Worm (Caenorhabditis elegans) whole organism, L4 larva: ENCODE measurements around the gene Y64G10A.10.
A peak's percentile ranks its signal among the peaks of the same experiment; 100 is the strongest.

ENCODE experiments used
- D1046.2 ChIP-seq: fragments of 200-800 bp; sonication (Bioruptor generic); IDR thresholded peaks from 2 replicates; pipeline ENCODE4 v1.3.6; 2022; ENCODE audit warnings: missing genetic modification characterization, missing compliant biosample characterization
- F37D6.2 ChIP-seq: sonication (generic microtip); optimal IDR thresholded peaks from 2 replicates; lab custom pipeline; 2016; ENCODE audit warnings: mild to moderate bottlenecking, missing genetic modification characterization, missing compliant biosample characterization
- F44E2.7 ChIP-seq: fragments of 200-800 bp; sonication (Bioruptor generic); IDR thresholded peaks from 2 replicates; pipeline ENCODE4 v2.1.2; 2022; ENCODE audit warnings: missing genetic modification characterization, missing compliant biosample characterization
- F49E8.2 ChIP-seq: sonication (generic microtip); optimal IDR thresholded peaks from 2 replicates; lab custom pipeline; 2016; ENCODE audit warnings: missing compliant biosample characterization, mild to moderate bottlenecking, missing genetic modification characterization, borderline replicate concordance
- Y105C5A.15 ChIP-seq: fragments of 200-800 bp; sonication (Bioruptor generic); IDR thresholded peaks from 2 replicates; pipeline ENCODE4 v1.3.6; 2022; ENCODE audit warnings: missing genetic modification characterization, missing compliant biosample characterization
- ZK546.5 ChIP-seq, 2 experiments: sonication (generic microtip); optimal IDR thresholded peaks; 2 replicates each; lab custom pipeline; 2017; ENCODE audit warnings: missing biosample characterization in 2 of 2, missing genetic modification characterization in 2 of 2
- aha-1 ChIP-seq: fragments of 150-350 bp; peaks from one replicate; lab custom pipeline; 2014; ENCODE audit warnings: missing biosample characterization, missing genetic modification characterization
- attf-4 ChIP-seq: sonication (generic microtip); optimal IDR thresholded peaks from 3 replicates; lab custom pipeline; 2017; ENCODE audit warnings: missing biosample characterization, missing genetic modification characterization
- ceh-62 ChIP-seq: sonication (generic microtip); optimal IDR thresholded peaks from 2 replicates; lab custom pipeline; 2017; ENCODE audit warnings: missing biosample characterization, missing genetic modification characterization
- ctbp-1 ChIP-seq: fragments of 200-800 bp; sonication (Bioruptor generic); IDR thresholded peaks from 2 replicates; pipeline ENCODE4 v1.3.6; 2022; ENCODE audit warnings: missing genetic modification reagents, missing genetic modification characterization, missing compliant biosample characterization
- daf-12 ChIP-seq: fragments of 150-350 bp; optimal IDR thresholded peaks from 2 replicates; lab custom pipeline; 2014; ENCODE audit warnings: missing biosample characterization, missing genetic modification reagents, missing genetic modification characterization
- daf-19 ChIP-seq: fragments of 200-800 bp; sonication (Bioruptor generic); conservative IDR thresholded peaks from 2 replicates; pipeline ENCODE4 v1.3.6; 2022; ENCODE audit warnings: missing genetic modification characterization, missing compliant biosample characterization
- daf-8 ChIP-seq: fragments of 200-800 bp; sonication (Bioruptor generic); IDR thresholded peaks from 2 replicates; pipeline ENCODE4 v1.3.6; 2022; ENCODE audit warnings: missing genetic modification characterization, missing compliant biosample characterization
- dmd-6 ChIP-seq: fragments of 200-800 bp; sonication (Bioruptor generic); IDR thresholded peaks from 2 replicates; pipeline ENCODE4 v1.3.6; 2022; ENCODE audit warnings: missing genetic modification reagents, missing genetic modification characterization, missing compliant biosample characterization
- dmd-8 ChIP-seq: fragments of 200-800 bp; sonication (Bioruptor generic); IDR thresholded peaks from 2 replicates; pipeline ENCODE4 v1.3.6; 2022; ENCODE audit warnings: missing genetic modification characterization, missing compliant biosample characterization
- dmd-9 ChIP-seq: fragments of 200-800 bp; sonication (Bioruptor generic); IDR thresholded peaks from 2 replicates; pipeline ENCODE4 v1.3.6; 2022; ENCODE audit warnings: missing genetic modification reagents, missing genetic modification characterization, missing compliant biosample characterization
- dpl-1 ChIP-seq: fragments of 150-350 bp; optimal IDR thresholded peaks from 2 replicates; lab custom pipeline; 2014; ENCODE audit warnings: missing biosample characterization, missing genetic modification reagents, missing genetic modification characterization
- duxl-1 ChIP-seq: sonication (generic microtip); optimal IDR thresholded peaks from 2 replicates; lab custom pipeline; 2016; ENCODE audit warnings: mild to moderate bottlenecking, missing genetic modification characterization, moderate library complexity, missing compliant biosample characterization; ENCODE audit not compliant: poor library complexity
- egl-43 ChIP-seq: fragments of 200-800 bp; sonication (Bioruptor generic); IDR thresholded peaks from 2 replicates; pipeline ENCODE4 v1.3.6; 2022; ENCODE audit warnings: missing genetic modification reagents, missing genetic modification characterization, missing compliant biosample characterization
- fkh-10 ChIP-seq: fragments of 150-350 bp; optimal IDR thresholded peaks from 2 replicates; lab custom pipeline; 2014; ENCODE audit warnings: missing biosample characterization, missing genetic modification reagents, missing genetic modification characterization
- fos-1 ChIP-seq: fragments of 150-350 bp; optimal IDR thresholded peaks from 2 replicates; lab custom pipeline; 2014; ENCODE audit warnings: missing biosample characterization, missing genetic modification characterization
- hif-1 ChIP-seq, 2 experiments: sonication (generic microtip); optimal IDR thresholded peaks; 2 replicates each; lab custom pipeline; 2016 to 2017; ENCODE audit warnings: missing compliant biosample characterization in 2 of 2, missing genetic modification characterization in 2 of 2, missing genetic modification reagents in 2 of 2, missing genotype in 2 of 2, mild to moderate bottlenecking in 1 of 2
- hlh-30 ChIP-seq: sonication (generic microtip); optimal IDR thresholded peaks from 2 replicates; lab custom pipeline; 2017; ENCODE audit warnings: antibody characterized with exemption, mild to moderate bottlenecking, missing genetic modification characterization, missing compliant biosample characterization; ENCODE audit not compliant: insufficient read depth
- hmg-1.1 ChIP-seq: fragments of 200-800 bp; sonication (Bioruptor generic); IDR thresholded peaks from 2 replicates; pipeline ENCODE4 v1.3.6; 2022; ENCODE audit warnings: missing genetic modification reagents, missing genetic modification characterization, missing compliant biosample characterization
- lin-13 ChIP-seq: fragments of 150-350 bp; optimal IDR thresholded peaks from 2 replicates; lab custom pipeline; 2014; ENCODE audit warnings: missing biosample characterization, missing genetic modification reagents, missing genetic modification characterization
- lin-38 ChIP-seq: fragments of 200-800 bp; sonication (Bioruptor generic); IDR thresholded peaks from 2 replicates; pipeline ENCODE4 v1.3.6; 2022; ENCODE audit warnings: missing genetic modification reagents, missing genetic modification characterization, missing compliant biosample characterization
- lsy-2 ChIP-seq, 2 experiments: fragments of 150-350 bp in 1 of 2; sonication (generic microtip) in 1 of 2; optimal IDR thresholded peaks; 2 replicates each; lab custom pipeline; 2014 to 2017; ENCODE audit warnings: missing biosample characterization in 2 of 2, missing genetic modification characterization in 2 of 2
- mdl-1 ChIP-seq, 2 experiments: fragments of 150-350 bp in 1 of 2; sonication (generic microtip) in 1 of 2; optimal IDR thresholded peaks; 2 replicates each; lab custom pipeline; 2014 to 2017; ENCODE audit warnings: missing biosample characterization in 2 of 2, missing genetic modification characterization in 2 of 2
- mep-1 ChIP-seq: fragments of 150-350 bp; sonication (generic microtip); optimal IDR thresholded peaks from 3 replicates; lab custom pipeline; 2014; ENCODE audit warnings: missing biosample characterization, missing genetic modification characterization
- mes-2 ChIP-seq: sonication (generic microtip); optimal IDR thresholded peaks from 2 replicates; lab custom pipeline; 2016; ENCODE audit warnings: missing genotype, mild to moderate bottlenecking, missing genetic modification characterization, missing compliant biosample characterization; ENCODE audit not compliant: poor library complexity, severe bottlenecking
- mxl-2 ChIP-seq: fragments of 200-800 bp; sonication (Bioruptor generic); conservative IDR thresholded peaks from 2 replicates; pipeline ENCODE4 v1.3.6; 2022; ENCODE audit warnings: missing genetic modification reagents, missing genetic modification characterization, missing compliant biosample characterization
- nhr-76 ChIP-seq: fragments of 150-350 bp; optimal IDR thresholded peaks from 2 replicates; lab custom pipeline; 2014; ENCODE audit warnings: missing biosample characterization, missing genetic modification characterization
- pha-4 ChIP-seq, 2 experiments: fragments of 150-350 bp in 1 of 2; fragments of 200-800 bp in 1 of 2; sonication (Bioruptor generic) in 1 of 2; IDR thresholded peaks in 1 of 2; optimal IDR thresholded peaks in 1 of 2; 2 replicates each; pipeline versions ENCODE4 v1.3.6 to Lab custom; 2014 to 2022; ENCODE audit warnings: missing genetic modification characterization in 2 of 2, missing genetic modification reagents in 2 of 2, missing biosample characterization in 1 of 2, missing compliant biosample characterization in 1 of 2
- php-3 ChIP-seq: fragments of 200-800 bp; sonication (Bioruptor generic); IDR thresholded peaks from 2 replicates; pipeline ENCODE4 v1.3.6; 2022; ENCODE audit warnings: missing genetic modification reagents, missing genetic modification characterization, missing compliant biosample characterization
- rbr-2 ChIP-seq: sonication (generic microtip); optimal IDR thresholded peaks from 2 replicates; lab custom pipeline; 2016; ENCODE audit warnings: missing genotype, missing genetic modification characterization, missing compliant biosample characterization
- set-16 ChIP-seq: fragments of 200-800 bp; sonication (Bioruptor generic); IDR thresholded peaks from 2 replicates; pipeline ENCODE4 v1.3.6; 2022; ENCODE audit warnings: missing genetic modification reagents, missing genetic modification characterization, missing compliant biosample characterization
- snpc-1.2 ChIP-seq: fragments of 200-800 bp; sonication (Bioruptor generic); IDR thresholded peaks from 2 replicates; pipeline ENCODE4 v1.3.6; 2022; ENCODE audit warnings: missing genetic modification reagents, missing genetic modification characterization, missing compliant biosample characterization
- tag-97 ChIP-seq: fragments of 200-800 bp; sonication (Bioruptor generic); IDR thresholded peaks from 2 replicates; pipeline ENCODE4 v1.3.6; 2022; ENCODE audit warnings: missing genetic modification characterization, missing compliant biosample characterization
- unc-130 ChIP-seq: sonication (generic microtip); optimal IDR thresholded peaks from 2 replicates; lab custom pipeline; 2016; ENCODE audit warnings: missing genetic modification reagents, missing genetic modification characterization, missing compliant biosample characterization
- unc-62 ChIP-seq, 3 experiments: fragments of 150-350 bp in 1 of 3; sonication (generic microtip); optimal IDR thresholded peaks in 2 of 3; peaks in 1 of 3; 1 replicate in 1 of 3; 2 replicates in 2 of 3; lab custom pipeline; 2014 to 2017; ENCODE audit warnings: missing biosample characterization in 3 of 3, missing genetic modification characterization in 3 of 3, missing genetic modification reagents in 3 of 3, missing genotype in 1 of 3
- zfp-2 ChIP-seq: sonication (generic microtip); optimal IDR thresholded peaks from 2 replicates; lab custom pipeline; 2016; ENCODE audit warnings: mild to moderate bottlenecking, missing genetic modification characterization, missing compliant biosample characterization
- zfp-3 ChIP-seq: fragments of 200-800 bp; sonication (Bioruptor generic); conservative IDR thresholded peaks from 2 replicates; pipeline ENCODE4 v1.3.6; 2022; ENCODE audit warnings: missing genetic modification reagents, missing genetic modification characterization, missing compliant biosample characterization
- zip-11 ChIP-seq: fragments of 200-800 bp; sonication (Bioruptor generic); IDR thresholded peaks from 2 replicates; pipeline ENCODE4 v1.3.6; 2022; ENCODE audit warnings: missing genetic modification characterization, missing compliant biosample characterization
- ztf-7 ChIP-seq: fragments of 150-350 bp; optimal IDR thresholded peaks from 2 replicates; lab custom pipeline; 2014; ENCODE audit warnings: missing biosample characterization, missing genetic modification characterization

Gene Y64G10A.10

DNA sequence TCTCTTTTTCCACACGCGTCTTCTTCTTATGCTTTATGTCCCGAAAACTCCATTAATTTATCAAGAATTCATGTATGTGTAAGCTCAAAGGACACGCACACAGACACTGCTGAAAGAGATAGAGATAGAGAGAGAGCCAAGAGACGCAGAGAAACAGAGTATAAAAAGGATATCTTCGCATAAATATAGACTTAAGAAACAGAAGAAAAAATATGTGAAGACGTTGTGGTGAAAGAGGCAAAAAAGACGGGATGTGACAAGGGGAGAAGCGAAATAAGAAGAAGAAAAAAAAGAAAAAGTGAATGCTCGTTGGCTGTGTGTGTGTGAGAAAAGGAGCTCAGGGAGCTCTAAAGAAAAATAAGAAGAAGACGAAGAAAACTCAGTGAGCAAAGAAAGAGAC lies 19.5 kb upstream of the Y64G10A.10 start:
- TF ChIP-seq rbr-2 (tag; lab: Kevin White, UChicago): peak; percentile 65
- peak; percentile 49 for TF ChIP-seq mep-1
- peak; percentile 87 for TF ChIP-seq aha-1 (tag; lab: Kevin White, UChicago)
- no peak for TF ChIP-seq mes-2 (tag; lab: Kevin White, UChicago)
- TF ChIP-seq duxl-1: no peak
- peak; percentile 37 for TF ChIP-seq hmg-1.1
- no peak for TF ChIP-seq attf-4
- TF ChIP-seq F37D6.2 (tag; lab: Kevin White, UChicago): peak; percentile 4
- peak; percentile 19 for TF ChIP-seq hlh-30
- TF ChIP-seq lsy-2 (tag; optimal IDR thresholded peaks at IDR 0.05; lab: Kevin White, UChicago): peak in 1 of 2 experiments; percentile 70
- TF ChIP-seq ceh-62 (tag; lab: Kevin White, UChicago): no peak
- no peak for TF ChIP-seq ztf-7
- peak; percentile 88 for TF ChIP-seq fkh-10 (GFP tag; lab: Kevin White, UChicago)
- TF ChIP-seq unc-62 (GFP tag; optimal IDR thresholded peaks at IDR 0.05 in 1 of 2; lab: Kevin White, UChicago): peak in 1 of 2 experiments; percentile 98
- TF ChIP-seq unc-62 (tag; optimal IDR thresholded peaks at IDR 0.05; lab: Kevin White, UChicago): no peak
- TF ChIP-seq zip-11 (GFP tag; lab: Robert Waterston, UW): no peak
- peak in 1 of 2 experiments; percentile 50 for TF ChIP-seq hif-1 (tag; optimal IDR thresholded peaks at IDR 0.05; lab: Kevin White, UChicago)
- peak in 1 of 2 experiments; percentile 40 for TF ChIP-seq mdl-1 (tag; optimal IDR thresholded peaks at IDR 0.05; lab: Kevin White, UChicago)
- TF ChIP-seq, all 104 proteins: peak for 11

ce11 chrIV:14259197-14259596 lies 18.0 kb upstream of the Y64G10A.10 start:
- TF ChIP-seq unc-62 (GFP tag; optimal IDR thresholded peaks at IDR 0.05 in 1 of 2; lab: Kevin White, UChicago) (peak in 1 of 2 experiments; percentile 91), unc-62 (tag; optimal IDR thresholded peaks at IDR 0.05; lab: Kevin White, UChicago) (no peak), lin-13 (GFP tag; lab: Kevin White, UChicago) (no peak)

ce11 chrIV:14257528-14257927 lies 16.3 kb upstream of the Y64G10A.10 start:
- TF ChIP-seq F49E8.2 (tag; lab: Kevin White, UChicago): no peak
- TF ChIP-seq fos-1 (tag; lab: Kevin White, UChicago): no peak
- no peak for TF ChIP-seq D1046.2 (GFP tag; lab: Robert Waterston, UW)
- TF ChIP-seq dmd-9 (GFP tag; lab: Robert Waterston, UW): no peak
- no peak for TF ChIP-seq zfp-3 (GFP tag; lab: Robert Waterston, UW)
- TF ChIP-seq unc-130 (GFP tag; lab: Kevin White, UChicago): no peak
- no peak for TF ChIP-seq F44E2.7 (GFP tag; lab: Robert Waterston, UW)
- TF ChIP-seq aha-1 (tag; lab: Kevin White, UChicago): no peak
- TF ChIP-seq ztf-7: no peak
- no peak for TF ChIP-seq daf-19
- TF ChIP-seq hmg-1.1: no peak
- TF ChIP-seq ctbp-1 (GFP tag; lab: Robert Waterston, UW): no peak

ce11 chrIV:14255605-14256004 lies 14.4 kb upstream of the Y64G10A.10 start:
- no peak for TF ChIP-seq daf-8
- TF ChIP-seq lin-38 (GFP tag; lab: Robert Waterston, UW): no peak
- no peak for TF ChIP-seq zfp-2 (tag; lab: Kevin White, UChicago)
- TF ChIP-seq dpl-1: no peak
- TF ChIP-seq unc-62 (GFP tag; optimal IDR thresholded peaks at IDR 0.05 in 1 of 2; lab: Kevin White, UChicago): no peak
- no peak for TF ChIP-seq unc-62 (tag; optimal IDR thresholded peaks at IDR 0.05; lab: Kevin White, UChicago)
- no peak for TF ChIP-seq egl-43 (GFP tag; lab: Robert Waterston, UW)
- no peak for TF ChIP-seq mxl-2 (GFP tag; lab: Robert Waterston, UW)
- TF ChIP-seq dmd-6 (GFP tag; lab: Robert Waterston, UW): no peak
- TF ChIP-seq ztf-7: no peak
- TF ChIP-seq nhr-76 (tag; lab: Kevin White, UChicago): no peak
- TF ChIP-seq set-16 (GFP tag; lab: Robert Waterston, UW): peak; percentile 55
- TF ChIP-seq Y105C5A.15: no peak
- no peak for TF ChIP-seq ceh-62 (tag; lab: Kevin White, UChicago)
- TF ChIP-seq tag-97 (GFP tag; lab: Robert Waterston, UW): no peak
- TF ChIP-seq aha-1 (tag; lab: Kevin White, UChicago): peak; percentile 60
- 0 out of 2 replicates have a peak, but pooled peaks have one; percentile 20 for TF ChIP-seq snpc-1.2
- TF ChIP-seq pha-4 (GFP tag; IDR thresholded peaks at IDR 0.05; lab: Robert Waterston, UW): no peak
- TF ChIP-seq pha-4 (tag; optimal IDR thresholded peaks at IDR 0.05; lab: Kevin White, UChicago): no peak
- no peak for TF ChIP-seq ZK546.5 (tag; optimal IDR thresholded peaks at IDR 0.05; lab: Kevin White, UChicago)
- TF ChIP-seq php-3 (GFP tag; lab: Robert Waterston, UW): no peak
- TF ChIP-seq daf-12: no peak
- no peak for TF ChIP-seq dmd-8
